Fruit fly (Drosophila melanogaster): ENCODE results near the gene CG7990.

dm6 chrX:19191597-19191996 is 10.2 kb downstream of the CG7990 start:
- no peak for TF ChIP-seq ro (GFP tag; IDR thresholded peaks at IDR 0.05)
- no peak for TF ChIP-seq lov (optimal IDR thresholded peaks at IDR 0.05)
- no peak for TF ChIP-seq lov (GFP tag; IDR thresholded peaks at IDR 0.05)
- no peak for TF ChIP-seq seq (GFP tag; IDR thresholded peaks at IDR 0.05)
- TF ChIP-seq CG10979 (tag; optimal IDR thresholded peaks at IDR 0.05), result no peak
- TF ChIP-seq mirr (GFP tag; optimal IDR thresholded peaks at IDR 0.05), result no peak
- TF ChIP-seq Nf-YC (tag; optimal IDR thresholded peaks at IDR 0.05), result no peak
- TF ChIP-seq Taf1 (GFP tag; IDR thresholded peaks at IDR 0.05), result no peak
- TF ChIP-seq pfk (GFP tag; optimal IDR thresholded peaks at IDR 0.05), result no peak
- TF ChIP-seq dmrt99B (tag; optimal IDR thresholded peaks at IDR 0.05), result no peak
- TF ChIP-seq Hr78 (GFP tag; optimal IDR thresholded peaks at IDR 0.05), result no peak
- TF ChIP-seq dysf (GFP tag; IDR thresholded peaks at IDR 0.05), result no peak
- TF ChIP-seq MTF-1 (GFP tag; optimal IDR thresholded peaks at IDR 0.05; ENCODE audit: borderline replicate concordance), result no peak
- no peak for TF ChIP-seq Hand (GFP tag; optimal IDR thresholded peaks at IDR 0.05)
- TF ChIP-seq CG11560 (tag; IDR thresholded peaks at IDR 0.05), result no peak

All from whole organism, embryonic.